Worm (Caenorhabditis elegans) whole organism, mixed stage, embryonic: ENCODE measurements around the gene dmd-6.
A peak's percentile ranks its signal among the peaks of the same experiment; 100 is the strongest.

ENCODE experiments used
- M03D4.4 ChIP-seq: sonication (generic microtip); optimal IDR thresholded peaks from 2 replicates; lab custom pipeline; 2017; ENCODE audit warnings: mild to moderate bottlenecking, missing genetic modification characterization, missing compliant biosample characterization
- bed-3 ChIP-seq: fragments of 200-800 bp; sonication (Bioruptor generic); optimal IDR thresholded peaks from 3 replicates; lab custom pipeline; 2018; ENCODE audit warnings: mild to moderate bottlenecking, missing genetic modification characterization, moderate library complexity, missing compliant biosample characterization
- blmp-1 ChIP-seq: fragments of 150-350 bp; optimal IDR thresholded peaks from 2 replicates; lab custom pipeline; 2014; ENCODE audit warnings: missing biosample characterization, missing genetic modification characterization
- ceh-39 ChIP-seq: fragments of 150-350 bp; optimal IDR thresholded peaks from 2 replicates; lab custom pipeline; 2014; ENCODE audit warnings: missing biosample characterization, missing genetic modification characterization
- ceh-43 ChIP-seq: fragments of 200-800 bp; sonication (Bioruptor generic); optimal IDR thresholded peaks from 2 replicates; lab custom pipeline; 2018; ENCODE audit warnings: mild to moderate bottlenecking, missing genetic modification characterization, moderate library complexity, missing compliant biosample characterization
- ceh-83 ChIP-seq: fragments of 200-800 bp; sonication (Bioruptor generic); optimal IDR thresholded peaks from 2 replicates; lab custom pipeline; 2018; ENCODE audit warnings: mild to moderate bottlenecking, missing genetic modification characterization, missing compliant biosample characterization
- ces-1 ChIP-seq: fragments of 150-350 bp; optimal IDR thresholded peaks from 2 replicates; lab custom pipeline; 2014; ENCODE audit warnings: missing biosample characterization, missing genetic modification reagents, missing genetic modification characterization
- cnd-1 ChIP-seq: fragments of 200-800 bp; sonication (Bioruptor generic); optimal IDR thresholded peaks from 2 replicates; lab custom pipeline; 2018; ENCODE audit warnings: mild to moderate bottlenecking, missing genetic modification characterization, missing compliant biosample characterization
- drap-1 ChIP-seq: fragments of 200-800 bp; sonication (Bioruptor generic); optimal IDR thresholded peaks from 3 replicates; lab custom pipeline; 2018; ENCODE audit warnings: mild to moderate bottlenecking, missing genetic modification characterization, missing compliant biosample characterization
- elt-1 ChIP-seq: sonication (generic microtip); optimal IDR thresholded peaks from 2 replicates; lab custom pipeline; 2017; ENCODE audit warnings: missing genetic modification characterization, mild to moderate bottlenecking, missing compliant biosample characterization, antibody characterized with exemption, moderate library complexity, borderline replicate concordance; ENCODE audit not compliant: insufficient read depth
- elt-3 ChIP-seq: fragments of 150-350 bp; optimal IDR thresholded peaks from 2 replicates; lab custom pipeline; 2014; ENCODE audit warnings: missing biosample characterization, missing genetic modification characterization
- flh-1 ChIP-seq: fragments of 200-800 bp; sonication (Bioruptor generic); optimal IDR thresholded peaks from 2 replicates; lab custom pipeline; 2018; ENCODE audit warnings: mild to moderate bottlenecking, missing genetic modification characterization, moderate library complexity, missing compliant biosample characterization
- hlh-1 ChIP-seq: fragments of 150-350 bp; optimal IDR thresholded peaks from 2 replicates; lab custom pipeline; 2014; ENCODE audit warnings: missing biosample characterization, missing genetic modification reagents, missing genetic modification characterization
- lin-13 ChIP-seq: fragments of 150-350 bp; optimal IDR thresholded peaks from 2 replicates; lab custom pipeline; 2014; ENCODE audit warnings: missing biosample characterization, missing genetic modification characterization
- lin-32 ChIP-seq: fragments of 200-800 bp; sonication (Bioruptor generic); optimal IDR thresholded peaks from 2 replicates; lab custom pipeline; 2018; ENCODE audit warnings: mild to moderate bottlenecking, missing genetic modification characterization, missing compliant biosample characterization
- lsy-2 ChIP-seq: fragments of 150-350 bp; optimal IDR thresholded peaks from 2 replicates; lab custom pipeline; 2014; ENCODE audit warnings: missing biosample characterization, missing genetic modification characterization
- mep-1 ChIP-seq: fragments of 150-350 bp; optimal IDR thresholded peaks from 2 replicates; lab custom pipeline; 2017; ENCODE audit warnings: missing biosample characterization, missing genetic modification reagents, missing genetic modification characterization, inconsistent platforms
- mls-2 ChIP-seq: sonication (generic microtip); optimal IDR thresholded peaks from 2 replicates; lab custom pipeline; 2016; ENCODE audit warnings: mild to moderate bottlenecking, missing genetic modification characterization, moderate library complexity, missing compliant biosample characterization
- nhr-12 ChIP-seq: fragments of 150-350 bp; optimal IDR thresholded peaks from 2 replicates; lab custom pipeline; 2014; ENCODE audit warnings: missing biosample characterization, missing genetic modification characterization
- nhr-2 ChIP-seq: fragments of 150-350 bp; optimal IDR thresholded peaks from 2 replicates; lab custom pipeline; 2014; ENCODE audit warnings: missing biosample characterization, missing genetic modification characterization
- nhr-237 ChIP-seq: fragments of 150-350 bp; optimal IDR thresholded peaks from 2 replicates; lab custom pipeline; 2014; ENCODE audit warnings: missing biosample characterization, missing genetic modification characterization
- nhr-28 ChIP-seq: fragments of 150-350 bp; optimal IDR thresholded peaks from 2 replicates; lab custom pipeline; 2014; ENCODE audit warnings: missing biosample characterization, missing genetic modification characterization
- nhr-76 ChIP-seq: sonication (generic microtip); optimal IDR thresholded peaks from 2 replicates; lab custom pipeline; 2017; ENCODE audit warnings: missing biosample characterization, missing genetic modification characterization
- pha-4 ChIP-seq: fragments of 150-350 bp; optimal IDR thresholded peaks from 2 replicates; lab custom pipeline; 2018; ENCODE audit warnings: missing biosample characterization, missing genetic modification reagents, missing genetic modification characterization
- snpc-4 ChIP-seq: fragments of 150-350 bp; optimal IDR thresholded peaks from 2 replicates; lab custom pipeline; 2014; ENCODE audit warnings: missing biosample characterization, missing genetic modification characterization
- sptf-1 ChIP-seq: sonication (generic microtip); optimal IDR thresholded peaks from 2 replicates; lab custom pipeline; 2017; ENCODE audit warnings: mild to moderate bottlenecking, missing genetic modification characterization, moderate library complexity, missing compliant biosample characterization
- tbx-8 ChIP-seq: fragments of 200-800 bp; sonication (Bioruptor generic); optimal IDR thresholded peaks from 2 replicates; lab custom pipeline; 2018; ENCODE audit warnings: mild to moderate bottlenecking, missing genetic modification characterization, moderate library complexity, missing compliant biosample characterization
- unc-120 ChIP-seq: sonication (generic microtip); optimal IDR thresholded peaks from 2 replicates; lab custom pipeline; 2017; ENCODE audit warnings: missing genetic modification characterization, missing compliant biosample characterization; ENCODE audit not compliant: poor library complexity, severe bottlenecking
- unc-39 ChIP-seq: fragments of 150-350 bp; optimal IDR thresholded peaks from 2 replicates; lab custom pipeline; 2014; ENCODE audit warnings: missing biosample characterization, missing genetic modification characterization
- unc-62 ChIP-seq: fragments of 150-350 bp; optimal IDR thresholded peaks from 2 replicates; lab custom pipeline; 2014; ENCODE audit warnings: missing biosample characterization, missing genetic modification reagents, missing genetic modification characterization
- zip-8 ChIP-seq: fragments of 150-350 bp; optimal IDR thresholded peaks from 2 replicates; lab custom pipeline; 2014; ENCODE audit warnings: missing biosample characterization, missing genetic modification characterization
- ztf-11 ChIP-seq: fragments of 150-350 bp; optimal IDR thresholded peaks from 2 replicates; lab custom pipeline; 2014; ENCODE audit warnings: missing biosample characterization, missing genetic modification characterization

Gene dmd-6

DNA sequence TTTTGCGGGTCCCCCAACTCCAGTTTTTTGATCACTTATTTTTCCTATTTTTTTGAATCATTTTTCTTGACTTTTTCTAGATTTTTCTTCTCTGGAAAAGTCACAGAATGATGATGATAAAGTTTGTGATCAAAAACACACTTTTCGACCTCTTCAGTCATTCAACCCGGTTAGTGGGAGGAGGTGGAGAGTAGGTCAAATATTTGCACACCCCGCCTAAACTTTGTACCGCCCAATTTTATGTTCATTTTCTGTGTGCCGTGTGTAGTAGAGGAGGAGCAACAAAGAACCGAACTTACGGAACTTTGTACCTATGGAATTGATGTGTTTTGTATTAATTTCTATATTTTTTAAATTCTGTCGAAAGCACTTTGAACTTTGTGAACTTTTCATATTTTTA is 1.1 kb downstream of the dmd-6 start:
- TF ChIP-seq unc-39 (no peak), tbx-8 (GFP tag; lab: Kevin White, UChicago) (no peak), nhr-2 (tag; lab: Kevin White, UChicago) (no peak), sptf-1 (tag; lab: Kevin White, UChicago) (no peak), mep-1 (no peak), lin-32 (no peak), pha-4 (tag; lab: Kevin White, UChicago) (peak; percentile 34)

DNA sequence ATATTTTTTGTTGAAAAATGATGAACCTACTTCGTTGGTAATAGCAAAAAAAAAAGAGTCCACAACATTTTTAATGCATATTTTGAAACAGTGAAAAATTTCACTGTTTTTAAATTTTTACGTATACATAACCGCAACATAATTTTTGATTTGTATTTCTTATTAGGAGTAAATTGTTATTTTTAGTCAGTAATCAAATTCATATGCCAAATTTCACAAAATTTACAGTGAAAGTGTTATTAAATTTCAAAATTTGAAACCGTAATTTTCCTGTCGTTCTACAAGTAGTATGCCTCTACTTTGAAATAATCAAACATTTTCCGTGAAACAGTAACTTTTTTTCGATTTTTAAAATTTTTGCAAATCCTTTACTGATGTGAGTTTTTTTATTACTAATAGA is 1.6 kb downstream of the dmd-6 start:
- no peak for TF ChIP-seq elt-1 (tag; lab: Kevin White, UChicago)
- TF ChIP-seq zip-8 (tag; lab: Kevin White, UChicago): no peak
- no peak for TF ChIP-seq unc-120 (tag; lab: Kevin White, UChicago)
- TF ChIP-seq elt-3 (tag; lab: Kevin White, UChicago): no peak
- no peak for TF ChIP-seq flh-1 (GFP tag; lab: Kevin White, UChicago)
- TF ChIP-seq unc-62: no peak
- no peak for TF ChIP-seq mep-1
- TF ChIP-seq tbx-8 (GFP tag; lab: Kevin White, UChicago): no peak
- TF ChIP-seq nhr-28 (tag; lab: Kevin White, UChicago): no peak
- TF ChIP-seq unc-39: no peak
- no peak for TF ChIP-seq nhr-76 (tag; lab: Kevin White, UChicago)
- TF ChIP-seq lin-13 (tag; lab: Kevin White, UChicago): no peak
- TF ChIP-seq M03D4.4 (tag; lab: Kevin White, UChicago): no peak
- no peak for TF ChIP-seq drap-1
- TF ChIP-seq mls-2 (tag; lab: Kevin White, UChicago): no peak
- TF ChIP-seq blmp-1: no peak
- TF ChIP-seq nhr-2 (tag; lab: Kevin White, UChicago): no peak
- TF ChIP-seq ceh-43 (GFP tag; lab: Kevin White, UChicago): no peak
- no peak for TF ChIP-seq lsy-2 (tag; lab: Kevin White, UChicago)
- TF ChIP-seq cnd-1 (tag; lab: Kevin White, UChicago): no peak
- TF ChIP-seq, all 35 proteins: peak for 0

DNA sequence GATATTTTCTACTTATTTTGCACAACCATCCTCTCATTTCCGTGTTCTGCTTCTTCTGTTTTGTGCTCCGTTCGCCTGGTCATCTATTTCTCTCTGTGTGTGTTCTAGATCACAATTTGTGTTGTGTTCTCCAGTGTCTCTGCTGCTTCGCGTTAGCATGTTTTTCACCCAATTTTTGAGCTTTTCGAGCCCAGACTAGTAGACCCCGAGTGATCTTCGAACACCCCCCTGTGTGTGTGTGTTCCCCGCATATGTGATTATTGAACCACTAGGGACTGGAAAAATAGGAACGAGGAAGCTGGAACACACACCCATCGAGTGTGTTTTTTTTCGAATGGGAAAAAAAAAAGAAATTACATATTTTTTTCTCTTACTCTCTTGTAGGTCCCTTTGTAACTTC is 2.1 kb downstream of the dmd-6 start:
- no peak for TF ChIP-seq snpc-4 (tag; lab: Kevin White, UChicago)
- TF ChIP-seq nhr-237: no peak
- no peak for TF ChIP-seq lin-13 (tag; lab: Kevin White, UChicago)
- TF ChIP-seq nhr-12 (tag; lab: Kevin White, UChicago): no peak
- TF ChIP-seq blmp-1: no peak
- no peak for TF ChIP-seq bed-3 (GFP tag; lab: Kevin White, UChicago)
- TF ChIP-seq lin-32: no peak
- TF ChIP-seq, all 35 proteins: peak for 0

DNA sequence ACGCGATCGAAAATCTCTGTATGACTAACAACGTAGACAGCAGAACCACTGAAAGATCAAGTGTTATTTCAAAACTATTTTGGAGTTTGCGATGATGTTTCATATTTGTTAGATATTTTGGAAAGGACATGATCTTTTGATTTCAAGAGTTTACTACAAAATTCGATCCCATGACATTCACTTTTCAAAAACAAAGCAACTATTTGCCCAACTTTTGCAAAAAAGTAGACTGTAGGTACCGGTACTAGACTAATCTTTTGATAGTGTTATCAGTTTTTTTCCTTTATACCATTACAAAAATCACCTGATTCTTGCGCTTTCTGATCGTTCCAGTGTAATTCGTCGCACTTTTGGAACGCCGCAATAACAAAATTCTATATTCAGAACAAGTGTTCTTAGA is 3.6 kb downstream of the dmd-6 start:
- no peak for TF ChIP-seq nhr-76 (tag; lab: Kevin White, UChicago)

DNA sequence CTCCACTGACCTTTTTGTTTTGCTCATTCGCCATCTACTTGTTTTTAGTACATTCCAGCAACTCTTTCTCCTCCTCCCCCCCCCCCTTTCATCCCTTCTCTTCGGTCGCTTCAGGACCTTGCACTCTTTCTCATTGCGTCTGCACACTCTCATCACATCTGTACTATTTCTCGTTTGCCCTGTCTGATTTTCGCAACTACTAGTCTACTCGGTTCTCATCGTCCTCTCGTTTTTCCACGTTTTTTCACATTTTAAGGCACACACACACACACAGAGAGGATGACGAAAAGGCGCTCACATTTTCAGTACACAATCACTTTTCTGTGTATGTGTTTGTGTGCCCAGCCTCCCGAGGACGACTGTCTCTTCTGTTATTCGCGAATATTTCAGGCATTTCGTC is 4.1 kb downstream of the dmd-6 start:
- TF ChIP-seq sptf-1 (tag; lab: Kevin White, UChicago): peak; percentile 50
- TF ChIP-seq ces-1: peak; percentile 34
- TF ChIP-seq nhr-28 (tag; lab: Kevin White, UChicago): no peak
- TF ChIP-seq mep-1: peak; percentile 52
- peak; percentile 16 for TF ChIP-seq lin-32
- TF ChIP-seq unc-120 (tag; lab: Kevin White, UChicago): peak; percentile 12
- TF ChIP-seq elt-1 (tag; lab: Kevin White, UChicago): no peak
- no peak for TF ChIP-seq bed-3 (GFP tag; lab: Kevin White, UChicago)

- TF ChIP-seq hlh-1 (tag; lab: Kevin White, UChicago): no peak
- TF ChIP-seq ceh-39 (tag; lab: Kevin White, UChicago): no peak
- TF ChIP-seq drap-1: no peak
- TF ChIP-seq tbx-8 (GFP tag; lab: Kevin White, UChicago): no peak
- no peak for TF ChIP-seq flh-1 (GFP tag; lab: Kevin White, UChicago)
- no peak for TF ChIP-seq lin-13 (tag; lab: Kevin White, UChicago)
- no peak for TF ChIP-seq unc-39
- TF ChIP-seq blmp-1: no peak
- no peak for TF ChIP-seq nhr-2 (tag; lab: Kevin White, UChicago)
- no peak for TF ChIP-seq zip-8 (tag; lab: Kevin White, UChicago)
- TF ChIP-seq elt-3 (tag; lab: Kevin White, UChicago): no peak
- no peak for TF ChIP-seq ceh-83 (GFP tag; lab: Kevin White, UChicago)
- no peak for TF ChIP-seq lsy-2 (tag; lab: Kevin White, UChicago)
- no peak for TF ChIP-seq ztf-11 (tag; lab: Kevin White, UChicago)
- no peak for TF ChIP-seq pha-4 (tag; lab: Kevin White, UChicago)
- no peak for TF ChIP-seq nhr-237
- TF ChIP-seq mep-1: no peak
- TF ChIP-seq snpc-4 (tag; lab: Kevin White, UChicago): no peak
- TF ChIP-seq mls-2 (tag; lab: Kevin White, UChicago): no peak
Observed at ce11 chrIV:14621117-14621516, 4.7 kb downstream of the dmd-6 start.
